Fruit fly (Drosophila melanogaster) Kc167 (cell line): Measurements from ENCODE around the gene bc10.

Experiments
- Myc ChIP-seq: fragments of >200 bp; optimal IDR thresholded peaks from 2 replicates; lab custom pipeline; 2017; ENCODE audit warnings: missing external identifiers
- Sin3A ChIP-seq: fragments of >200 bp; optimal IDR thresholded peaks from 2 replicates; lab custom pipeline; 2018; ENCODE audit warnings: missing external identifiers
- psq ChIP-seq: fragments of >200 bp; optimal IDR thresholded peaks from 2 replicates; lab custom pipeline; 2017; ENCODE audit warnings: missing external identifiers

- TF ChIP-seq Sin3A (lab: Kevin White, UChicago) (no peak), psq (lab: Kevin White, UChicago) (no peak), Myc (lab: Kevin White, UChicago) (no peak)
Measured at dm6 chr3L:5548524-5549084, 16.4 kb upstream of the bc10 start.
